Fruit fly (Drosophila melanogaster) whole organism: ENCODE results near the gene beat-Vc.

Experiments used
- CG8478 ChIP-seq: fragments of >200 bp; optimal IDR thresholded peaks from 2 replicates; lab custom pipeline; 2018; ENCODE audit warnings: inconsistent platforms
- Dll ChIP-seq: fragments of >200 bp; optimal IDR thresholded peaks from 2 replicates; lab custom pipeline; 2017
- EcR ChIP-seq, 2 experiments: fragments of >200 bp; optimal IDR thresholded peaks; 2 replicates each; lab custom pipeline; 2017; ENCODE audit warnings: missing biosample characterization in 2 of 2, missing genetic modification characterization in 2 of 2, missing genetic modification reagents in 2 of 2
- pan ChIP-seq: fragments of >200 bp; optimal IDR thresholded peaks from 2 replicates; lab custom pipeline; 2017
- psq ChIP-seq: fragments of >200 bp; optimal IDR thresholded peaks from 2 replicates; lab custom pipeline; 2017
- usp ChIP-seq: fragments of >200 bp; optimal IDR thresholded peaks from 2 replicates; lab custom pipeline; 2017; ENCODE audit warnings: missing biosample characterization, missing genetic modification characterization, mixed read lengths

beat-Vc gene

dm6 chr3R:12783152-12783551, at the start of gene beat-Vc:
Gene beat-Vc (minus strand): TSS chr3R:12783216.
- TF ChIP-seq Dll (lab: Kevin White, UChicago), result no peak
- TF ChIP-seq usp (GFP tag; lab: Kevin White, UChicago), result no peak

- no peak for TF ChIP-seq CG8478 (lab: Kevin White, UChicago)
- no peak for TF ChIP-seq pan (lab: Kevin White, UChicago)
- TF ChIP-seq psq (lab: Kevin White, UChicago), result no peak
- no peak for TF ChIP-seq Dll (lab: Kevin White, UChicago)
- no peak for TF ChIP-seq usp (GFP tag; lab: Kevin White, UChicago)
- TF ChIP-seq EcR (GFP tag; optimal IDR thresholded peaks at IDR 0.05; lab: Kevin White, UChicago), result no peak
Observed at dm6 chr3R:12827837-12828236, 44.8 kb upstream of the beat-Vc start.

- TF ChIP-seq psq (lab: Kevin White, UChicago) (no peak), usp (GFP tag; lab: Kevin White, UChicago) (no peak), Dll (lab: Kevin White, UChicago) (no peak), EcR (GFP tag; optimal IDR thresholded peaks at IDR 0.05; lab: Kevin White, UChicago) (no peak), CG8478 (lab: Kevin White, UChicago) (no peak), pan (lab: Kevin White, UChicago) (no peak)
Observed at dm6 chr3R:12816979-12817594, 34.1 kb upstream of the beat-Vc start, which contains the start of gene CG31345. Gene CG31345 (minus strand): TSS chr3R:12817029.

- TF ChIP-seq usp (GFP tag; lab: Kevin White, UChicago) (no peak), psq (lab: Kevin White, UChicago) (no peak), EcR (GFP tag; optimal IDR thresholded peaks at IDR 0.05; lab: Kevin White, UChicago) (no peak), pan (lab: Kevin White, UChicago) (no peak), Dll (lab: Kevin White, UChicago) (no peak)
Observed at dm6 chr3R:12803288-12803687, 20.3 kb upstream of the beat-Vc start.

dm6 chr3R:12751027-12751426, 32.0 kb downstream of the beat-Vc start:
- TF ChIP-seq CG8478 (lab: Kevin White, UChicago) (no peak), EcR (GFP tag; optimal IDR thresholded peaks at IDR 0.05; lab: Kevin White, UChicago) (no peak), usp (GFP tag; lab: Kevin White, UChicago) (no peak), Dll (lab: Kevin White, UChicago) (no peak), psq (lab: Kevin White, UChicago) (no peak), pan (lab: Kevin White, UChicago) (no peak)

dm6 chr3R:12743580-12743979, 39.4 kb downstream of the beat-Vc start, which contains the start of gene Ugt37A3:
Gene Ugt37A3 (minus strand): TSS chr3R:12743680.
- TF ChIP-seq usp (GFP tag; lab: Kevin White, UChicago) (no peak), psq (lab: Kevin White, UChicago) (no peak), pan (lab: Kevin White, UChicago) (no peak), EcR (GFP tag; optimal IDR thresholded peaks at IDR 0.05; lab: Kevin White, UChicago) (no peak), CG8478 (lab: Kevin White, UChicago) (no peak), Dll (lab: Kevin White, UChicago) (no peak)

dm6 chr3R:12739247-12739646, 43.8 kb downstream of the beat-Vc start, which contains the start of gene Ugt37A2:
Gene Ugt37A2 (plus strand): TSS chr3R:12739642.
- TF ChIP-seq EcR (GFP tag; optimal IDR thresholded peaks at IDR 0.05; lab: Kevin White, UChicago), result no peak
- no peak for TF ChIP-seq usp (GFP tag; lab: Kevin White, UChicago)
- no peak for TF ChIP-seq CG8478 (lab: Kevin White, UChicago)
- TF ChIP-seq pan (lab: Kevin White, UChicago), result no peak
- no peak for TF ChIP-seq psq (lab: Kevin White, UChicago)
- TF ChIP-seq Dll (lab: Kevin White, UChicago), result no peak

dm6 chr3R:12727944-12728649, 54.9 kb downstream of the beat-Vc start:
- TF ChIP-seq pan (lab: Kevin White, UChicago), result no peak
- TF ChIP-seq CG8478 (lab: Kevin White, UChicago), result no peak

- TF ChIP-seq psq (lab: Kevin White, UChicago) (no peak), CG8478 (lab: Kevin White, UChicago) (no peak), Dll (lab: Kevin White, UChicago) (no peak), EcR (GFP tag; optimal IDR thresholded peaks at IDR 0.05; lab: Kevin White, UChicago) (no peak), usp (GFP tag; lab: Kevin White, UChicago) (no peak), pan (lab: Kevin White, UChicago) (no peak)
Observed at dm6 chr3R:12723759-12724158, 59.3 kb downstream of the beat-Vc start.

- no peak for TF ChIP-seq usp (GFP tag; lab: Kevin White, UChicago)
- no peak for TF ChIP-seq EcR (GFP tag; optimal IDR thresholded peaks at IDR 0.05; lab: Kevin White, UChicago)
- TF ChIP-seq psq (lab: Kevin White, UChicago), result no peak
- TF ChIP-seq pan (lab: Kevin White, UChicago), result no peak
- TF ChIP-seq CG8478 (lab: Kevin White, UChicago), result no peak
- TF ChIP-seq Dll (lab: Kevin White, UChicago), result no peak
Observed at dm6 chr3R:12722392-12722914, 60.6 kb downstream of the beat-Vc start, which contains the start of gene Men. Gene Men (minus strand): TSS chr3R:12722442.
